Fruit fly (Drosophila melanogaster) whole organism, embryonic: ENCODE measurements around the gene CG34171.

Source experiments
- ATbp ChIP-seq: fragments of 200-800 bp; sonication (Bioruptor generic); optimal IDR thresholded peaks from 2 replicates; lab custom pipeline; 2017; ENCODE audit warnings: missing biosample characterization, mild to moderate bottlenecking, missing genetic modification characterization, missing genetic modification reagents
- Asciz ChIP-seq: fragments of 200-800 bp; sonication (Bioruptor generic); optimal IDR thresholded peaks from 2 replicates; lab custom pipeline; 2017; ENCODE audit warnings: missing biosample characterization, mild to moderate bottlenecking, missing genetic modification characterization, missing genetic modification reagents
- Awh ChIP-seq: fragments of 200-800 bp; sonication (Bioruptor generic); IDR thresholded peaks from 2 replicates; pipeline ENCODE4, ENCODE4 v1.3.6; 2022; ENCODE audit warnings: missing biosample characterization, missing genetic modification characterization
- Blimp-1 ChIP-seq: fragments of 200-800 bp; sonication (Bioruptor generic); optimal IDR thresholded peaks from 3 replicates; lab custom pipeline; 2018; ENCODE audit warnings: missing biosample characterization, missing genetic modification characterization, mild to moderate bottlenecking, moderate library complexity, missing genetic modification reagents
- CG10267 ChIP-seq: fragments of 200-800 bp; sonication (Bioruptor generic); optimal IDR thresholded peaks from 2 replicates; lab custom pipeline; 2018; ENCODE audit warnings: missing biosample characterization, mild to moderate bottlenecking, missing genetic modification characterization, moderate library complexity
- CG10654 ChIP-seq: fragments of 200-800 bp; sonication (Bioruptor generic); optimal IDR thresholded peaks from 2 replicates; lab custom pipeline; 2016; ENCODE audit warnings: missing biosample characterization, missing genetic modification characterization
- CG10979 ChIP-seq: fragments of 200-800 bp; sonication (Bioruptor generic); optimal IDR thresholded peaks from 2 replicates; lab custom pipeline; 2018; ENCODE audit warnings: missing biosample characterization, mild to moderate bottlenecking, missing genetic modification characterization, moderate library complexity
- CG11504 ChIP-seq: fragments of 200-800 bp; sonication (Bioruptor generic); optimal IDR thresholded peaks from 3 replicates; lab custom pipeline; 2019; ENCODE audit warnings: missing biosample characterization, mild to moderate bottlenecking, missing genetic modification characterization, moderate library complexity
- CG13424 ChIP-seq: fragments of 200-800 bp; sonication (Bioruptor generic); optimal IDR thresholded peaks from 2 replicates; lab custom pipeline; 2019; ENCODE audit warnings: missing biosample characterization, mild to moderate bottlenecking, missing genetic modification characterization, moderate library complexity
- CG14710 ChIP-seq: fragments of 200-800 bp; sonication (Bioruptor generic); optimal IDR thresholded peaks from 3 replicates; lab custom pipeline; 2019; ENCODE audit warnings: missing biosample characterization, mild to moderate bottlenecking, missing genetic modification characterization, moderate library complexity
- CG1602 ChIP-seq: fragments of 200-800 bp; sonication (Bioruptor generic); optimal IDR thresholded peaks from 3 replicates; lab custom pipeline; 2016; ENCODE audit warnings: missing biosample characterization, missing genetic modification characterization
- CG17359 ChIP-seq: fragments of 200-800 bp; sonication (Bioruptor generic); optimal IDR thresholded peaks from 3 replicates; lab custom pipeline; 2018; ENCODE audit warnings: missing biosample characterization, mild to moderate bottlenecking, missing genetic modification characterization, moderate library complexity
- CG30403 ChIP-seq: fragments of 200-800 bp; sonication (Bioruptor generic); optimal IDR thresholded peaks from 3 replicates; lab custom pipeline; 2016; ENCODE audit warnings: missing biosample characterization, missing genetic modification characterization
- CG3065 ChIP-seq: fragments of 200-800 bp; sonication (Bioruptor generic); optimal IDR thresholded peaks from 2 replicates; lab custom pipeline; 2016; ENCODE audit warnings: missing biosample characterization, missing genetic modification characterization
- CG34376 ChIP-seq: fragments of 200-800 bp; sonication (Bioruptor generic); optimal IDR thresholded peaks from 2 replicates; lab custom pipeline; 2018; ENCODE audit warnings: missing biosample characterization, mild to moderate bottlenecking, missing genetic modification characterization
- CG4282 ChIP-seq: fragments of 200-800 bp; sonication (Bioruptor generic); optimal IDR thresholded peaks from 2 replicates; lab custom pipeline; 2016; ENCODE audit warnings: missing biosample characterization, missing genetic modification characterization
- CG4424 ChIP-seq: fragments of 200-800 bp; sonication (Bioruptor generic); optimal IDR thresholded peaks from 3 replicates; lab custom pipeline; 2016; ENCODE audit warnings: missing biosample characterization, missing genetic modification characterization
- CG6254 ChIP-seq: fragments of 200-800 bp; sonication (Bioruptor generic); optimal IDR thresholded peaks from 3 replicates; lab custom pipeline; 2017; ENCODE audit warnings: mild to moderate bottlenecking, missing biosample characterization, missing genetic modification reagents, missing genetic modification characterization
- CG6654 ChIP-seq: fragments of 200-800 bp; sonication (Bioruptor generic); optimal IDR thresholded peaks from 2 replicates; lab custom pipeline; 2017; ENCODE audit warnings: missing biosample characterization, mild to moderate bottlenecking, missing genetic modification characterization
- CG7839 ChIP-seq: fragments of 200-800 bp; sonication (Bioruptor generic); optimal IDR thresholded peaks from 3 replicates; lab custom pipeline; 2018; ENCODE audit warnings: missing biosample characterization, mild to moderate bottlenecking, missing genetic modification characterization, moderate library complexity
- CG8388 ChIP-seq: fragments of 200-800 bp; sonication (Bioruptor generic); optimal IDR thresholded peaks from 2 replicates; lab custom pipeline; 2019; ENCODE audit warnings: missing biosample characterization, mild to moderate bottlenecking, missing genetic modification characterization, moderate library complexity
- D ChIP-seq, 2 experiments: fragments of 200-800 bp in 1 of 2; fragments of >200 bp in 1 of 2; sonication (Bioruptor generic) in 1 of 2; optimal IDR thresholded peaks; 2 replicates in 1 of 2; 3 replicates in 1 of 2; lab custom pipeline; 2017; ENCODE audit warnings: mild to moderate bottlenecking in 1 of 2, missing biosample characterization in 1 of 2, missing genetic modification characterization in 1 of 2, missing genetic modification reagents in 1 of 2
- Sox100B ChIP-seq: fragments of 200-800 bp; sonication (Bioruptor generic); optimal IDR thresholded peaks from 3 replicates; lab custom pipeline; 2018; ENCODE audit warnings: missing biosample characterization, mild to moderate bottlenecking, missing genetic modification characterization
- Ssrp ChIP-seq: fragments of 200-800 bp; sonication (Bioruptor generic); optimal IDR thresholded peaks from 2 replicates; lab custom pipeline; 2018; ENCODE audit warnings: missing biosample characterization, mild to moderate bottlenecking, missing genetic modification characterization, moderate library complexity
- Vsx1 ChIP-seq: fragments of 200-800 bp; sonication (Bioruptor generic); optimal IDR thresholded peaks from 2 replicates; lab custom pipeline; 2017; ENCODE audit warnings: missing biosample characterization, mild to moderate bottlenecking, missing genetic modification characterization, missing genetic modification reagents
- Xbp1 ChIP-seq: fragments of 200-800 bp; sonication (Bioruptor generic); optimal IDR thresholded peaks from 3 replicates; lab custom pipeline; 2016; ENCODE audit warnings: missing biosample characterization, mild to moderate bottlenecking, missing genetic modification characterization
- ap ChIP-seq: fragments of 200-800 bp; sonication (Bioruptor generic); IDR thresholded peaks from 2 replicates; pipeline ENCODE4 v1.3.6; 2022; ENCODE audit warnings: missing biosample characterization, missing genetic modification characterization
- ci ChIP-seq: fragments of 200-800 bp; sonication (Bioruptor generic); IDR thresholded peaks from 3 replicates; pipeline ENCODE4 v1.3.6; 2022; ENCODE audit warnings: missing biosample characterization, missing genetic modification characterization
- dpn ChIP-seq, 2 experiments: fragments of 200-800 bp; sonication (Bioruptor generic); optimal IDR thresholded peaks; 3 replicates each; lab custom pipeline; 2016; ENCODE audit warnings: missing biosample characterization in 2 of 2, missing genetic modification characterization in 2 of 2
- eve ChIP-seq, 2 experiments: fragments of >200 bp; optimal IDR thresholded peaks; 2 replicates each; lab custom pipeline; 2017; ENCODE audit warnings: missing biosample characterization in 2 of 2, missing genetic modification characterization in 2 of 2
- gce ChIP-seq: fragments of 200-800 bp; sonication (Bioruptor generic); IDR thresholded peaks from 3 replicates; pipeline ENCODE4 v1.3.6; 2022; ENCODE audit warnings: missing biosample characterization, missing genetic modification characterization
- grn ChIP-seq: fragments of 200-800 bp; sonication (Bioruptor generic); optimal IDR thresholded peaks from 3 replicates; lab custom pipeline; 2017; ENCODE audit warnings: missing biosample characterization, missing genetic modification characterization
- gt ChIP-seq: fragments of 200-800 bp; sonication (Bioruptor generic); IDR thresholded peaks from 2 replicates; pipeline ENCODE4 v1.3.6; 2022; ENCODE audit warnings: missing biosample characterization, missing genetic modification characterization
- her ChIP-seq: fragments of 200-800 bp; sonication (Bioruptor generic); optimal IDR thresholded peaks from 2 replicates; lab custom pipeline; 2016; ENCODE audit warnings: missing biosample characterization, missing genetic modification characterization
- jing ChIP-seq: fragments of 200-800 bp; sonication (Bioruptor generic); optimal IDR thresholded peaks from 2 replicates; lab custom pipeline; 2018; ENCODE audit warnings: missing biosample characterization, mild to moderate bottlenecking, missing genetic modification characterization
- kah ChIP-seq: fragments of 200-800 bp; sonication (Bioruptor generic); optimal IDR thresholded peaks from 2 replicates; lab custom pipeline; 2018; ENCODE audit warnings: missing biosample characterization, mild to moderate bottlenecking, missing genetic modification characterization
- lmd ChIP-seq: fragments of 200-800 bp; sonication (Bioruptor generic); IDR thresholded peaks from 2 replicates; pipeline ENCODE4 v1.3.6; 2022; ENCODE audit warnings: missing biosample characterization, missing genetic modification characterization
- mirr ChIP-seq: fragments of 200-800 bp; sonication (Bioruptor generic); optimal IDR thresholded peaks from 3 replicates; lab custom pipeline; 2018; ENCODE audit warnings: missing biosample characterization, mild to moderate bottlenecking, missing genetic modification characterization
- nerfin-1 ChIP-seq: fragments of 200-800 bp; sonication (Bioruptor generic); optimal IDR thresholded peaks from 3 replicates; lab custom pipeline; 2019; ENCODE audit warnings: missing biosample characterization, mild to moderate bottlenecking, missing genetic modification characterization, moderate library complexity
- nom ChIP-seq: fragments of 200-800 bp; sonication (Bioruptor generic); optimal IDR thresholded peaks from 2 replicates; lab custom pipeline; 2017; ENCODE audit warnings: missing biosample characterization, missing genetic modification characterization, mild to moderate bottlenecking, moderate library complexity, missing genetic modification reagents
- pan ChIP-seq, 4 experiments: fragments of >200 bp in 3 of 4; fragments of 200-800 bp in 1 of 4; sonication (Bioruptor generic) in 1 of 4; optimal IDR thresholded peaks in 3 of 4; IDR thresholded peaks in 1 of 4; 2 replicates each; pipeline versions ENCODE4 v1.3.6 to Lab custom; 2017 to 2022; ENCODE audit warnings: missing biosample characterization in 2 of 4, missing genetic modification characterization in 2 of 4, mixed read lengths in 1 of 4
- peb ChIP-seq: fragments of 200-800 bp; sonication (Bioruptor generic); IDR thresholded peaks from 2 replicates; pipeline ENCODE4 v1.3.6; 2022; ENCODE audit warnings: missing biosample characterization, missing genetic modification characterization
- phol ChIP-seq: fragments of 200-800 bp; sonication (Bioruptor generic); optimal IDR thresholded peaks from 3 replicates; lab custom pipeline; 2018; ENCODE audit warnings: missing biosample characterization, mild to moderate bottlenecking, missing genetic modification characterization, moderate library complexity
- so ChIP-seq: fragments of 200-800 bp; sonication (Bioruptor generic); IDR thresholded peaks from 3 replicates; pipeline ENCODE4 v1.3.6; 2022; ENCODE audit warnings: missing biosample characterization, missing genetic modification characterization
- tgo ChIP-seq: fragments of 200-800 bp; sonication (Bioruptor generic); IDR thresholded peaks from 3 replicates; pipeline ENCODE4 v1.3.6; 2022; ENCODE audit warnings: missing biosample characterization, missing genetic modification characterization
- unpg ChIP-seq: fragments of 200-800 bp; sonication (Bioruptor generic); optimal IDR thresholded peaks from 3 replicates; lab custom pipeline; 2018; ENCODE audit warnings: missing biosample characterization, mild to moderate bottlenecking, missing genetic modification characterization, moderate library complexity
- zen ChIP-seq: fragments of 200-800 bp; sonication (Bioruptor generic); optimal IDR thresholded peaks from 3 replicates; lab custom pipeline; 2018; ENCODE audit warnings: missing biosample characterization, mild to moderate bottlenecking, missing genetic modification characterization, moderate library complexity
- zfh1 ChIP-seq: fragments of 200-800 bp; sonication (Bioruptor generic); IDR thresholded peaks from 3 replicates; pipeline ENCODE4 v1.3.6; 2022; ENCODE audit warnings: missing biosample characterization, missing genetic modification characterization

Gene CG34171

dm6 chr2L:18345194-18345593 is 33.2 kb upstream of the CG34171 start (continued):
- TF ChIP-seq kah (GFP tag; lab: Kevin White, UChicago) (no peak), CG34376 (GFP tag; lab: Kevin White, UChicago) (no peak), CG8388 (GFP tag; lab: Kevin White, UChicago) (peak; percentile 46), Awh (GFP tag; lab: Robert Waterston, UW) (peak; percentile 23; the same call in 1 of the 2 replicates), jing (GFP tag; lab: Kevin White, UChicago) (peak; percentile 2), nom (peak; percentile 28), Vsx1 (GFP tag; lab: Kevin White, UChicago) (peak; percentile 7), CG11504 (tag; lab: Kevin White, UChicago) (peak; percentile 65), CG1602 (GFP tag; lab: Kevin White, UChicago) (peak; percentile 12), nerfin-1 (tag; lab: Kevin White, UChicago) (peak; percentile 15), peb (GFP tag; lab: Robert Waterston, UW) (no peak), zfh1 (GFP tag; lab: Robert Waterston, UW) (peak; percentile 55; the same call in 2 of the 3 replicates), Xbp1 (GFP tag; lab: Kevin White, UChicago) (peak; percentile 33), CG14710 (tag; lab: Kevin White, UChicago) (peak; percentile 43), CG10267 (tag; lab: Kevin White, UChicago) (peak; percentile 36), CG13424 (tag; lab: Kevin White, UChicago) (peak; percentile 32), ATbp (GFP tag; lab: Kevin White, UChicago) (peak; percentile 41), Ssrp (tag; lab: Kevin White, UChicago) (peak; percentile 49), CG10979 (tag; lab: Kevin White, UChicago) (peak; percentile 70), dpn (GFP tag; optimal IDR thresholded peaks at IDR 0.05; lab: Kevin White, UChicago) (peak in 1 of 2 experiments; percentile 5), zen (tag; lab: Kevin White, UChicago) (peak; percentile 3), CG4282 (GFP tag; lab: Kevin White, UChicago) (no peak), so (GFP tag; lab: Robert Waterston, UW) (peak; percentile 32; the same call in 1 of the 3 replicates), Blimp-1 (GFP tag; lab: Kevin White, UChicago) (peak; percentile 67), D (optimal IDR thresholded peaks at IDR 0.05; lab: Kevin White, UChicago) (no peak), D (GFP tag; optimal IDR thresholded peaks at IDR 0.05; lab: Kevin White, UChicago) (peak; percentile 55), phol (tag; lab: Kevin White, UChicago) (peak; percentile 63), grn (GFP tag; lab: Kevin White, UChicago) (no peak), Sox100B (GFP tag; lab: Kevin White, UChicago) (peak; percentile 34), Asciz (peak; percentile 43), CG6254 (GFP tag; lab: Kevin White, UChicago) (peak; percentile 36), CG3065 (GFP tag; lab: Kevin White, UChicago) (no peak), unpg (GFP tag; lab: Kevin White, UChicago) (peak; percentile 58), CG17359 (tag; lab: Kevin White, UChicago) (peak; percentile 54), CG6654 (GFP tag; lab: Kevin White, UChicago) (peak; percentile 12), ci (GFP tag; lab: Robert Waterston, UW) (peak; percentile 41; the same call in 1 of the 3 replicates), gt (no peak), lmd (GFP tag; lab: Robert Waterston, UW) (peak; percentile 23; the same call in 1 of the 2 replicates), pan (optimal IDR thresholded peaks at IDR 0.05; lab: Kevin White, UChicago) (no peak), pan (GFP tag; optimal IDR thresholded peaks at IDR 0.05 in 1 of 2, IDR thresholded peaks at IDR 0.05 in 1 of 2) (peak in 1 of 2 experiments; percentile 33), tgo (peak; percentile 28; the same call in 1 of the 3 replicates), ap (GFP tag; lab: Robert Waterston, UW) (peak; percentile 50), gce (GFP tag; lab: Robert Waterston, UW) (no peak), her (no peak), CG7839 (tag; lab: Kevin White, UChicago) (peak; percentile 51), CG4424 (peak; percentile 29), CG30403 (GFP tag; lab: Kevin White, UChicago) (peak; percentile 22), mirr (GFP tag; lab: Kevin White, UChicago) (no peak), CG10654 (no peak), eve (GFP tag; optimal IDR thresholded peaks at IDR 0.05; lab: Kevin White, UChicago) (peak in 1 of 2 experiments; percentile 71)
